Worm (Caenorhabditis elegans) whole organism, young adult: ENCODE results near the gene F10G7.10.

Source experiments
- Y67H2A.10 ChIP-seq: fragments of 200-800 bp; sonication (Bioruptor generic); conservative IDR thresholded peaks from 2 replicates; pipeline ENCODE4 v1.3.6; 2022; ENCODE audit warnings: missing genetic modification reagents, missing genetic modification characterization, missing compliant biosample characterization
- ama-1 ChIP-seq, 3 experiments: fragments of 150-350 bp in 1 of 3; sonication (generic microtip) in 2 of 3; optimal IDR thresholded peaks; 2 replicates each; lab custom pipeline; 2014 to 2018; ENCODE audit warnings: missing biosample characterization in 2 of 3, missing genetic modification characterization in 2 of 3, missing genetic modification reagents in 2 of 3
- athp-1 ChIP-seq: sonication (generic microtip); optimal IDR thresholded peaks from 2 replicates; lab custom pipeline; 2017; ENCODE audit warnings: mild to moderate bottlenecking, missing genetic modification characterization, missing compliant biosample characterization
- cebp-2 ChIP-seq: fragments of 200-800 bp; sonication (Bioruptor generic); IDR thresholded peaks from 2 replicates; pipeline ENCODE4 v1.3.6; 2022; ENCODE audit warnings: missing genetic modification characterization, missing compliant biosample characterization
- mxl-1 ChIP-seq: sonication (generic microtip); optimal IDR thresholded peaks from 2 replicates; lab custom pipeline; 2016; ENCODE audit warnings: missing genetic modification characterization, missing compliant biosample characterization
- nfya-1 ChIP-seq: sonication (generic microtip); optimal IDR thresholded peaks from 2 replicates; lab custom pipeline; 2017; ENCODE audit warnings: antibody characterized with exemption, missing compliant biosample characterization, missing genetic modification characterization, borderline replicate concordance; ENCODE audit not compliant: insufficient read depth
- tbp1 ChIP-seq: fragments of 200-800 bp; sonication (Bioruptor generic); optimal IDR thresholded peaks from 2 replicates; lab custom pipeline; 2018; ENCODE audit warnings: mild to moderate bottlenecking, missing genetic modification characterization, missing compliant biosample characterization

- TF ChIP-seq athp-1 (no peak), ama-1 (optimal IDR thresholded peaks at IDR 0.05; lab: Kevin White, UChicago) (no peak), ama-1 (GFP tag; optimal IDR thresholded peaks at IDR 0.05; lab: Kevin White, UChicago) (no peak), cebp-2 (GFP tag; lab: Robert Waterston, UW) (no peak), mxl-1 (tag; lab: Kevin White, UChicago) (no peak), nfya-1 (tag; lab: Kevin White, UChicago) (no peak), tbp1 (GFP tag; lab: Kevin White, UChicago) (no peak), Y67H2A.10 (GFP tag; lab: Robert Waterston, UW) (no peak)
Measured at ce11 chrII:4727769-4728168, 1.7 kb upstream of the F10G7.10 start, which contains the start of gene ttr-41.
